Worm (Caenorhabditis elegans) whole organism, mixed stage, embryonic: ENCODE results near the gene K03B4.4.

Source experiments
- ceh-43 ChIP-seq: fragments of 200-800 bp; sonication (Bioruptor generic); optimal IDR thresholded peaks from 2 replicates; lab custom pipeline; 2018; ENCODE audit warnings: mild to moderate bottlenecking, missing genetic modification characterization, moderate library complexity, missing compliant biosample characterization
- cnd-1 ChIP-seq: fragments of 200-800 bp; sonication (Bioruptor generic); optimal IDR thresholded peaks from 2 replicates; lab custom pipeline; 2018; ENCODE audit warnings: mild to moderate bottlenecking, missing genetic modification characterization, missing compliant biosample characterization
- lin-13 ChIP-seq: fragments of 150-350 bp; optimal IDR thresholded peaks from 2 replicates; lab custom pipeline; 2014; ENCODE audit warnings: missing biosample characterization, missing genetic modification characterization
- lin-32 ChIP-seq: fragments of 200-800 bp; sonication (Bioruptor generic); optimal IDR thresholded peaks from 2 replicates; lab custom pipeline; 2018; ENCODE audit warnings: mild to moderate bottlenecking, missing genetic modification characterization, missing compliant biosample characterization
- mab-5 ChIP-seq: fragments of 150-350 bp; optimal IDR thresholded peaks from 2 replicates; lab custom pipeline; 2014; ENCODE audit warnings: missing biosample characterization, missing genetic modification characterization
- nhr-12 ChIP-seq: fragments of 150-350 bp; optimal IDR thresholded peaks from 2 replicates; lab custom pipeline; 2014; ENCODE audit warnings: missing biosample characterization, missing genetic modification characterization
- nhr-237 ChIP-seq: fragments of 150-350 bp; optimal IDR thresholded peaks from 2 replicates; lab custom pipeline; 2014; ENCODE audit warnings: missing biosample characterization, missing genetic modification characterization
- nhr-28 ChIP-seq: fragments of 150-350 bp; optimal IDR thresholded peaks from 2 replicates; lab custom pipeline; 2014; ENCODE audit warnings: missing biosample characterization, missing genetic modification characterization
- nhr-76 ChIP-seq: sonication (generic microtip); optimal IDR thresholded peaks from 2 replicates; lab custom pipeline; 2017; ENCODE audit warnings: missing biosample characterization, missing genetic modification characterization
- pha-4 ChIP-seq: fragments of 150-350 bp; optimal IDR thresholded peaks from 2 replicates; lab custom pipeline; 2018; ENCODE audit warnings: missing biosample characterization, missing genetic modification reagents, missing genetic modification characterization
- snpc-4 ChIP-seq: fragments of 150-350 bp; optimal IDR thresholded peaks from 2 replicates; lab custom pipeline; 2014; ENCODE audit warnings: missing biosample characterization, missing genetic modification characterization
- unc-62 ChIP-seq: fragments of 150-350 bp; optimal IDR thresholded peaks from 2 replicates; lab custom pipeline; 2014; ENCODE audit warnings: missing biosample characterization, missing genetic modification reagents, missing genetic modification characterization
- ztf-11 ChIP-seq: fragments of 150-350 bp; optimal IDR thresholded peaks from 2 replicates; lab custom pipeline; 2014; ENCODE audit warnings: missing biosample characterization, missing genetic modification characterization

DNA sequence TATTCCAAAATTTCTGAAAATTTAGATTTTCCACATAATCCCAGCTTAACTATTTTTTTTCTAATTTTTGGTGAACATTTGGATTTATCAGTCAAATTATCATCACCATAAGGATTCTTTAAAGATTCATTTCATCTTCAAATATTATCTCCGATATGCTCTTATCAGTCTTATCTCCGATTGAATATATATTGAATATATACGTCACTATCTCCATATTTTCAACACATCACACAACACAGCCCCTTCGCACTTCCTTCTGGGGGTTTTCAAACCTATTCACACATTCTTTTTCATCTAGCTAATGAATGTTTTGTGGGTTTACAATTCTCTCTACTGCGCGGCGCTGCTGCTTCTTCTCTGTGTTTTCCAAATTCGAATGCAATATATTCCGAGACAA lies 16.9 kb downstream of the K03B4.4 start:
- no peak for TF ChIP-seq cnd-1
- no peak for TF ChIP-seq lin-13 (tag; lab: Kevin White, UChicago)
- TF ChIP-seq nhr-76 (tag; lab: Kevin White, UChicago), result no peak
- TF ChIP-seq lin-32 (GFP tag; lab: Kevin White, UChicago), result no peak
- TF ChIP-seq pha-4, result no peak
- no peak for TF ChIP-seq snpc-4
- no peak for TF ChIP-seq nhr-12 (tag; lab: Kevin White, UChicago)
- TF ChIP-seq unc-62 (GFP tag; lab: Kevin White, UChicago), result no peak
- TF ChIP-seq nhr-28 (tag; lab: Kevin White, UChicago), result no peak
- no peak for TF ChIP-seq ceh-43 (GFP tag; lab: Kevin White, UChicago)
- no peak for TF ChIP-seq nhr-237 (tag; lab: Kevin White, UChicago)
- TF ChIP-seq mab-5 (tag; lab: Kevin White, UChicago), result no peak
- TF ChIP-seq ztf-11 (tag; lab: Kevin White, UChicago), result no peak
